Worm (Caenorhabditis elegans): ENCODE data around the gene catp-5.

- TF ChIP-seq him-1 (tag; optimal IDR thresholded peaks at IDR 0.05) = no peak
- no peak for TF ChIP-seq W03F9.2 (tag; optimal IDR thresholded peaks at IDR 0.05)
- TF ChIP-seq dao-5 (tag; optimal IDR thresholded peaks at IDR 0.05) = no peak
These were observed 14.7 kb downstream of the catp-5 start, which contains the start of gene K07E3.4 for ce11 chrX:8083919-8084318.
